Fruit fly (Drosophila melanogaster) whole organism, embryonic: ENCODE measurements around the gene CG43210.
A peak's percentile ranks its signal among the peaks of the same experiment; 100 is the strongest.

Source experiments
- CG10959 ChIP-seq: fragments of 200-800 bp; sonication (Bioruptor generic); IDR thresholded peaks from 2 replicates; pipeline ENCODE4 v1.3.6; 2022; ENCODE audit warnings: missing biosample characterization, missing genetic modification characterization
- CG11398 ChIP-seq: fragments of 200-800 bp; sonication (Bioruptor generic); optimal IDR thresholded peaks from 2 replicates; lab custom pipeline; 2016; ENCODE audit warnings: missing biosample characterization, missing genetic modification characterization
- CG11456 ChIP-seq: fragments of 200-800 bp; sonication (Bioruptor generic); IDR thresholded peaks from 3 replicates; pipeline ENCODE4 v1.3.6; 2022; ENCODE audit warnings: missing biosample characterization, missing genetic modification characterization
- CG11560 ChIP-seq: fragments of 200-800 bp; sonication (Bioruptor generic); IDR thresholded peaks from 3 replicates; pipeline ENCODE4 v1.3.6; 2022; ENCODE audit warnings: missing biosample characterization, missing genetic modification characterization
- CG13424 ChIP-seq: fragments of 200-800 bp; sonication (Bioruptor generic); optimal IDR thresholded peaks from 2 replicates; lab custom pipeline; 2019; ENCODE audit warnings: missing biosample characterization, mild to moderate bottlenecking, missing genetic modification characterization, moderate library complexity
- CG14667 ChIP-seq: fragments of 200-800 bp; sonication (Bioruptor generic); IDR thresholded peaks from 2 replicates; pipeline ENCODE4 v1.3.6; 2022; ENCODE audit warnings: missing biosample characterization, missing genetic modification characterization
- CG15601 ChIP-seq: fragments of 200-800 bp; sonication (Bioruptor generic); optimal IDR thresholded peaks from 3 replicates; lab custom pipeline; 2019; ENCODE audit warnings: missing biosample characterization, mild to moderate bottlenecking, missing genetic modification characterization, moderate library complexity
- CG17912 ChIP-seq: fragments of 200-800 bp; sonication (Bioruptor generic); optimal IDR thresholded peaks from 2 replicates; lab custom pipeline; 2018; ENCODE audit warnings: missing biosample characterization, mild to moderate bottlenecking, missing genetic modification characterization
- CG32532 ChIP-seq: fragments of 200-800 bp; sonication (Bioruptor generic); IDR thresholded peaks from 2 replicates; pipeline ENCODE4 v1.3.6; 2022; ENCODE audit warnings: missing biosample characterization, missing genetic modification characterization
- CG3995 ChIP-seq: fragments of 200-800 bp; sonication (Bioruptor generic); optimal IDR thresholded peaks from 3 replicates; lab custom pipeline; 2016; ENCODE audit warnings: missing biosample characterization, missing genetic modification characterization
- CG5245 ChIP-seq: fragments of 200-800 bp; sonication (Bioruptor generic); optimal IDR thresholded peaks from 3 replicates; lab custom pipeline; 2016; ENCODE audit warnings: missing biosample characterization, missing genetic modification characterization
- CG6175 ChIP-seq: fragments of 200-800 bp; sonication (Bioruptor generic); IDR thresholded peaks from 3 replicates; pipeline ENCODE4 v1.3.6; 2022; ENCODE audit warnings: missing biosample characterization, missing genetic modification characterization
- CG6272 ChIP-seq: fragments of 200-800 bp; sonication (Bioruptor generic); IDR thresholded peaks from 2 replicates; pipeline ENCODE4 v1.3.6; 2022; ENCODE audit warnings: missing biosample characterization, missing genetic modification characterization
- CG8089 ChIP-seq: fragments of 200-800 bp; sonication (Bioruptor generic); optimal IDR thresholded peaks from 3 replicates; lab custom pipeline; 2016; ENCODE audit warnings: missing biosample characterization, missing genetic modification characterization
- CG8290 ChIP-seq, 3 experiments: fragments of 200-800 bp; sonication (Bioruptor generic); optimal IDR thresholded peaks; 2 replicates each; lab custom pipeline; 2016 to 2019; ENCODE audit warnings: missing biosample characterization in 3 of 3, missing genetic modification characterization in 3 of 3, mild to moderate bottlenecking in 2 of 3, moderate library complexity in 1 of 3
- CG9609 ChIP-seq: fragments of 200-800 bp; sonication (Bioruptor generic); optimal IDR thresholded peaks from 3 replicates; lab custom pipeline; 2016; ENCODE audit warnings: missing biosample characterization, missing genetic modification characterization
- CG9876 ChIP-seq: fragments of 200-800 bp; sonication (Bioruptor generic); optimal IDR thresholded peaks from 2 replicates; lab custom pipeline; 2016; ENCODE audit warnings: missing biosample characterization, missing genetic modification characterization
- Chrac-16 ChIP-seq: fragments of 200-800 bp; sonication (Bioruptor generic); optimal IDR thresholded peaks from 3 replicates; lab custom pipeline; 2016; ENCODE audit warnings: missing biosample characterization, missing genetic modification characterization
- D19A ChIP-seq: fragments of 200-800 bp; optimal IDR thresholded peaks from 3 replicates; lab custom pipeline; 2019; ENCODE audit warnings: missing biosample characterization, mild to moderate bottlenecking, missing genetic modification characterization, moderate library complexity
- Deaf1 ChIP-seq: fragments of 200-800 bp; optimal IDR thresholded peaks from 3 replicates; lab custom pipeline; 2019; ENCODE audit warnings: missing biosample characterization, mild to moderate bottlenecking, missing genetic modification characterization, moderate library complexity
- Dref ChIP-seq: fragments of 200-800 bp; sonication (Bioruptor generic); IDR thresholded peaks from 2 replicates; pipeline ENCODE4 v1.3.6; 2022; ENCODE audit warnings: missing biosample characterization, missing genetic modification characterization
- Ets65A ChIP-seq: fragments of 200-800 bp; sonication (Bioruptor generic); peaks from one replicate; lab custom pipeline; 2016; ENCODE audit warnings: missing biosample characterization, missing genetic modification characterization
- H2.0 ChIP-seq: fragments of 200-800 bp; sonication (Bioruptor generic); IDR thresholded peaks from 2 replicates; pipeline ENCODE4 v1.3.6; 2022; ENCODE audit warnings: missing biosample characterization, missing genetic modification characterization
- HLH4C ChIP-seq: fragments of 200-800 bp; sonication (Bioruptor generic); IDR thresholded peaks from 3 replicates; pipeline ENCODE4 v1.3.6; 2022; ENCODE audit warnings: missing biosample characterization, missing genetic modification characterization; ENCODE audit not compliant: partially characterized antibody
- Hr3 ChIP-seq: fragments of 200-800 bp; sonication (Bioruptor generic); optimal IDR thresholded peaks from 3 replicates; lab custom pipeline; 2016; ENCODE audit warnings: missing biosample characterization, missing genetic modification characterization
- Hr39 ChIP-seq: fragments of >200 bp; optimal IDR thresholded peaks from 2 replicates; lab custom pipeline; 2017
- NC2β ChIP-seq: fragments of 200-800 bp; sonication (Bioruptor generic); optimal IDR thresholded peaks from 2 replicates; lab custom pipeline; 2016; ENCODE audit warnings: missing biosample characterization, missing genetic modification characterization
- Vsx1 ChIP-seq: fragments of 200-800 bp; sonication (Bioruptor generic); optimal IDR thresholded peaks from 2 replicates; lab custom pipeline; 2017; ENCODE audit warnings: missing biosample characterization, mild to moderate bottlenecking, missing genetic modification characterization, missing genetic modification reagents
- aop ChIP-seq: fragments of 200-800 bp; sonication (Bioruptor generic); IDR thresholded peaks from 2 replicates; pipeline ENCODE4 v1.3.6; 2022; ENCODE audit warnings: missing biosample characterization, missing genetic modification characterization
- ara ChIP-seq: fragments of 200-800 bp; sonication (Bioruptor generic); IDR thresholded peaks from 2 replicates; pipeline ENCODE4 v1.3.6; 2022; ENCODE audit warnings: missing biosample characterization, missing genetic modification characterization
- ase ChIP-seq: fragments of 200-800 bp; sonication (Bioruptor generic); IDR thresholded peaks from 3 replicates; pipeline ENCODE4 v1.3.6; 2022; ENCODE audit warnings: missing biosample characterization, missing genetic modification characterization
- cg ChIP-seq: fragments of 200-800 bp; sonication (Bioruptor generic); optimal IDR thresholded peaks from 3 replicates; lab custom pipeline; 2019; ENCODE audit warnings: missing biosample characterization, mild to moderate bottlenecking, missing genetic modification characterization, moderate library complexity
- corto ChIP-seq: fragments of 200-800 bp; sonication (Bioruptor generic); optimal IDR thresholded peaks from 2 replicates; lab custom pipeline; 2016; ENCODE audit warnings: missing biosample characterization, mild to moderate bottlenecking, missing genetic modification characterization, moderate library complexity
- gro ChIP-seq: fragments of 200-800 bp; sonication (Bioruptor generic); optimal IDR thresholded peaks from 2 replicates; lab custom pipeline; 2016; ENCODE audit warnings: missing biosample characterization, missing genetic modification characterization
- ham ChIP-seq: fragments of 200-800 bp; sonication (Bioruptor generic); IDR thresholded peaks from 2 replicates; pipeline ENCODE4 v1.3.6; 2022; ENCODE audit warnings: missing biosample characterization, missing genetic modification characterization
- lbe ChIP-seq: fragments of 200-800 bp; sonication (Bioruptor generic); optimal IDR thresholded peaks from 2 replicates; lab custom pipeline; 2016; ENCODE audit warnings: missing biosample characterization, mild to moderate bottlenecking, missing genetic modification characterization
- lilli ChIP-seq: fragments of 200-800 bp; sonication (Bioruptor generic); optimal IDR thresholded peaks from 3 replicates; lab custom pipeline; 2016; ENCODE audit warnings: missing biosample characterization, missing genetic modification characterization
- pb ChIP-seq: fragments of 200-800 bp; sonication (Bioruptor generic); optimal IDR thresholded peaks from 3 replicates; lab custom pipeline; 2016; ENCODE audit warnings: missing biosample characterization, missing genetic modification characterization
- phol ChIP-seq: fragments of 200-800 bp; sonication (Bioruptor generic); optimal IDR thresholded peaks from 3 replicates; lab custom pipeline; 2018; ENCODE audit warnings: missing biosample characterization, mild to moderate bottlenecking, missing genetic modification characterization, moderate library complexity
- repo ChIP-seq: fragments of 200-800 bp; sonication (Bioruptor generic); optimal IDR thresholded peaks from 2 replicates; lab custom pipeline; 2016; ENCODE audit warnings: missing biosample characterization, missing genetic modification characterization
- salm ChIP-seq: fragments of 200-800 bp; sonication (Bioruptor generic); optimal IDR thresholded peaks from 2 replicates; lab custom pipeline; 2018; ENCODE audit warnings: missing biosample characterization, mild to moderate bottlenecking, missing genetic modification characterization
- sna ChIP-seq: fragments of 200-800 bp; sonication (Bioruptor generic); IDR thresholded peaks from 2 replicates; pipeline ENCODE4 v1.3.6; 2022; ENCODE audit warnings: missing biosample characterization, missing genetic modification characterization; ENCODE audit not compliant: partially characterized antibody
- sob ChIP-seq: fragments of 200-800 bp; sonication (Bioruptor generic); IDR thresholded peaks from 2 replicates; pipeline ENCODE4 v1.3.6; 2022; ENCODE audit warnings: missing biosample characterization, missing genetic modification characterization
- sug ChIP-seq: fragments of 200-800 bp; optimal IDR thresholded peaks from 2 replicates; lab custom pipeline; 2019; ENCODE audit warnings: missing biosample characterization, mild to moderate bottlenecking, missing genetic modification characterization, moderate library complexity
- tap ChIP-seq: fragments of 200-800 bp; optimal IDR thresholded peaks from 3 replicates; lab custom pipeline; 2019; ENCODE audit warnings: missing biosample characterization, mild to moderate bottlenecking, missing genetic modification characterization, moderate library complexity
- vvl ChIP-seq: fragments of 200-800 bp; sonication (Bioruptor generic); IDR thresholded peaks from 2 replicates; pipeline ENCODE4 v1.3.6; 2022; ENCODE audit warnings: missing biosample characterization, missing genetic modification characterization
- zf30C ChIP-seq: fragments of 200-800 bp; sonication (Bioruptor generic); optimal IDR thresholded peaks from 3 replicates; lab custom pipeline; 2018; ENCODE audit warnings: missing biosample characterization, mild to moderate bottlenecking, missing genetic modification characterization

CG43210 gene

DNA sequence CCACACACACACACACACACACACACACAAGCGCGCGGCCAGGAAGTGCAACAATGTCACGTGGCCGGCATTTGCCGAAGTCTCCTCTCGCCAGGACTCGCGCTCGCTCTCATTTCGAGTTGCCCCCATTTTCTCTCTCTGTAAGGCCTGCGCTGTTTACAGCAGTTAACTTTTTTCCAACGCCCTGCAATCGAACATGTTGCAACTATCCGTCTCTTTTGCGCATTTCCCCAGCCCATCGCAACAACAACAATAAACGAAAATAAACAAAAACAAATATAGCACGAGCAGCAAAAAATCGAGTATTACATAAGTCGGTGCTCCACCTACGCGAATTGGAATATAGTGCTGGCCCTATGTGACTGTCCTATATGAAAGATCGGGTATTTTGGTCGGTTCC, 18.0 kb downstream of the CG43210 start (continued):
- no peak for TF ChIP-seq lbe
- TF ChIP-seq CG9876 (GFP tag; lab: Kevin White, UChicago) = no peak
- TF ChIP-seq pb (GFP tag; lab: Kevin White, UChicago) = no peak
- TF ChIP-seq Ets65A = peak; percentile 13

- TF ChIP-seq CG8290 (GFP tag; optimal IDR thresholded peaks at IDR 0.05; lab: Kevin White, UChicago) = no peak
- no peak for TF ChIP-seq CG8290 (tag; optimal IDR thresholded peaks at IDR 0.05; lab: Kevin White, UChicago)
- no peak for TF ChIP-seq gro (GFP tag; lab: Kevin White, UChicago)
- TF ChIP-seq cg (GFP tag; lab: Kevin White, UChicago) = no peak
- TF ChIP-seq CG8089 (GFP tag; lab: Kevin White, UChicago) = no peak
- no peak for TF ChIP-seq CG11398
- no peak for TF ChIP-seq Deaf1
- no peak for TF ChIP-seq tap (tag; lab: Kevin White, UChicago)
- no peak for TF ChIP-seq repo (GFP tag; lab: Kevin White, UChicago)
- no peak for TF ChIP-seq Hr3
- TF ChIP-seq, all 482 proteins: peak for 0
Measured at dm6 chr3R:18546159-18546558, 18.8 kb downstream of the CG43210 start.

dm6 chr3R:18545486-18545885, 19.5 kb downstream of the CG43210 start, which contains the start of gene fru:
Gene fru, minus strand, starts transcription at chr3R:18545586.
- TF ChIP-seq CG9609 (GFP tag; lab: Kevin White, UChicago) = no peak
- no peak for TF ChIP-seq Vsx1 (GFP tag; lab: Kevin White, UChicago)
- no peak for TF ChIP-seq aop (GFP tag; lab: Robert Waterston, UW)
- TF ChIP-seq CG13424 (tag; lab: Kevin White, UChicago) = no peak
- TF ChIP-seq sna (GFP tag; lab: Robert Waterston, UW) = no peak
- no peak for TF ChIP-seq ara (GFP tag; lab: Robert Waterston, UW)
- TF ChIP-seq HLH4C (GFP tag; lab: Robert Waterston, UW) = no peak
- TF ChIP-seq Chrac-16 = no peak
- no peak for TF ChIP-seq lbe
- TF ChIP-seq CG32532 (GFP tag; lab: Robert Waterston, UW) = no peak
- TF ChIP-seq CG17912 (GFP tag; lab: Kevin White, UChicago) = no peak
- no peak for TF ChIP-seq D19A (tag; lab: Kevin White, UChicago)
- TF ChIP-seq ham (GFP tag; lab: Robert Waterston, UW) = no peak

- no peak for TF ChIP-seq CG5245 (GFP tag; lab: Kevin White, UChicago)
- 0 out of 3 replicates have a peak, but pooled peaks have one; percentile 27 for TF ChIP-seq CG6175 (GFP tag; lab: Robert Waterston, UW)
- no peak for TF ChIP-seq zf30C (GFP tag; lab: Kevin White, UChicago)
- no peak for TF ChIP-seq aop (GFP tag; lab: Robert Waterston, UW)
- TF ChIP-seq CG11560 (tag; lab: Robert Waterston, UW) = 0 out of 3 replicates have a peak, but pooled peaks have one; percentile 46
- TF ChIP-seq corto (GFP tag; lab: Kevin White, UChicago) = no peak
- TF ChIP-seq CG6272 (GFP tag; lab: Robert Waterston, UW) = 0 out of 2 replicates have a peak, but pooled peaks have one; percentile 30
- 0 out of 3 replicates have a peak, but pooled peaks have one; percentile 13 for TF ChIP-seq ase (GFP tag; lab: Robert Waterston, UW)
- 0 out of 2 replicates have a peak, but pooled peaks have one; percentile 1 for TF ChIP-seq Dref (GFP tag; lab: Robert Waterston, UW)
- no peak for TF ChIP-seq sug
- TF ChIP-seq CG15601 (tag; lab: Kevin White, UChicago) = no peak
- TF ChIP-seq Ets65A = peak; percentile 82
- TF ChIP-seq salm = no peak
- no peak for TF ChIP-seq sob (GFP tag; lab: Robert Waterston, UW)
- 0 out of 2 replicates have a peak, but pooled peaks have one; percentile 33 for TF ChIP-seq CG14667 (GFP tag; lab: Robert Waterston, UW)
- no peak for TF ChIP-seq D19A (tag; lab: Kevin White, UChicago)
- TF ChIP-seq CG3995 (GFP tag; lab: Kevin White, UChicago) = no peak
- TF ChIP-seq CG11456 (GFP tag; lab: Robert Waterston, UW) = peak; percentile 60; the same call in 1 of the 3 replicates
- no peak for TF ChIP-seq H2.0 (GFP tag; lab: Robert Waterston, UW)
- no peak for TF ChIP-seq phol (tag; lab: Kevin White, UChicago)
- TF ChIP-seq Hr39 (lab: Kevin White, UChicago) = peak; percentile 97
- no peak for TF ChIP-seq NC2β (GFP tag; lab: Kevin White, UChicago)
- TF ChIP-seq lilli (GFP tag; lab: Kevin White, UChicago) = no peak
- no peak for TF ChIP-seq vvl
- TF ChIP-seq CG10959 (GFP tag; lab: Robert Waterston, UW) = 0 out of 2 replicates have a peak, but pooled peaks have one; percentile 9
Measured at dm6 chr3R:18515010-18515409, 50.0 kb downstream of the CG43210 start.
